Worm (Caenorhabditis elegans) whole organism, early embryonic: Measurements from ENCODE around the gene C31B8.7.
A peak's percentile ranks its signal among the peaks of the same experiment; 100 is the strongest.

Experiments
- B0310.2 ChIP-seq: sonication (generic microtip); optimal IDR thresholded peaks from 2 replicates; lab custom pipeline; 2016; ENCODE audit warnings: mild to moderate bottlenecking, missing genetic modification characterization, missing compliant biosample characterization
- F13C5.2 ChIP-seq: sonication (generic microtip); optimal IDR thresholded peaks from 2 replicates; lab custom pipeline; 2017; ENCODE audit warnings: mild to moderate bottlenecking, missing genetic modification characterization, inconsistent platforms, missing compliant biosample characterization
- aly-1 ChIP-seq: sonication (generic microtip); optimal IDR thresholded peaks from 2 replicates; lab custom pipeline; 2016; ENCODE audit warnings: missing genetic modification characterization, missing compliant biosample characterization
- ama-1 ChIP-seq: fragments of 150-350 bp; optimal IDR thresholded peaks from 2 replicates; lab custom pipeline; 2014
- ceh-13 ChIP-seq: fragments of 200-800 bp; sonication (Bioruptor generic); optimal IDR thresholded peaks from 2 replicates; lab custom pipeline; 2018; ENCODE audit warnings: mild to moderate bottlenecking, missing genetic modification characterization, missing compliant biosample characterization
- ceh-36 ChIP-seq: sonication (generic microtip); optimal IDR thresholded peaks from 2 replicates; lab custom pipeline; 2016; ENCODE audit warnings: missing genetic modification characterization, inconsistent platforms, missing compliant biosample characterization
- ets-7 ChIP-seq: sonication (generic microtip); optimal IDR thresholded peaks from 2 replicates; lab custom pipeline; 2016; ENCODE audit warnings: missing genotype, missing genetic modification characterization, missing compliant biosample characterization
- flt-1 ChIP-seq: fragments of 200-800 bp; sonication (Bioruptor generic); IDR thresholded peaks from 2 replicates; pipeline ENCODE4 v1.3.6; 2022; ENCODE audit warnings: missing genetic modification characterization, missing compliant biosample characterization
- hmbx-1 ChIP-seq: sonication (generic microtip); optimal IDR thresholded peaks from 2 replicates; lab custom pipeline; 2016; ENCODE audit warnings: mild to moderate bottlenecking, missing genetic modification characterization, missing compliant biosample characterization
- hmg-4 ChIP-seq: fragments of 200-800 bp; sonication (Bioruptor generic); optimal IDR thresholded peaks from 2 replicates; lab custom pipeline; 2018; ENCODE audit warnings: mild to moderate bottlenecking, missing genetic modification characterization, missing compliant biosample characterization
- hnd-1 ChIP-seq: sonication (generic microtip); optimal IDR thresholded peaks from 2 replicates; lab custom pipeline; 2016; ENCODE audit warnings: missing genetic modification characterization, missing compliant biosample characterization
- pes-1 ChIP-seq: fragments of 200-800 bp; sonication (Bioruptor generic); IDR thresholded peaks from 2 replicates; pipeline ENCODE4 v1.3.6; 2022; ENCODE audit warnings: missing genetic modification reagents, missing genetic modification characterization, missing compliant biosample characterization
- scrt-1 ChIP-seq: fragments of 200-800 bp; sonication (Bioruptor generic); IDR thresholded peaks from 2 replicates; pipeline ENCODE4 v1.3.6; 2022; ENCODE audit warnings: missing genetic modification characterization, missing compliant biosample characterization
- sea-1 ChIP-seq: fragments of 200-800 bp; sonication (Bioruptor generic); conservative IDR thresholded peaks from 2 replicates; pipeline ENCODE4 v1.3.6; 2022; ENCODE audit warnings: missing genetic modification characterization, missing compliant biosample characterization
- tbx-11 ChIP-seq: fragments of 200-800 bp; sonication (Bioruptor generic); IDR thresholded peaks from 2 replicates; pipeline ENCODE4 v1.3.6; 2022; ENCODE audit warnings: missing genetic modification characterization, missing compliant biosample characterization
- tbx-37 ChIP-seq: fragments of 200-800 bp; sonication (Bioruptor generic); conservative IDR thresholded peaks from 2 replicates; pipeline ENCODE4 v1.3.6; 2022; ENCODE audit warnings: missing genetic modification reagents, missing genetic modification characterization, missing compliant biosample characterization
- tra-4 ChIP-seq: sonication (generic microtip); optimal IDR thresholded peaks from 2 replicates; lab custom pipeline; 2017; ENCODE audit warnings: missing genetic modification characterization, missing compliant biosample characterization

C31B8.7 gene

ce11 chrV:2881565-2881964 is 21.6 kb downstream of the C31B8.7 start:
- no peak for TF ChIP-seq hnd-1 (tag; lab: Kevin White, UChicago)
- no peak for TF ChIP-seq tra-4 (tag; lab: Kevin White, UChicago)
- TF ChIP-seq F13C5.2 (tag; lab: Kevin White, UChicago), result no peak
- no peak for TF ChIP-seq ceh-13 (GFP tag; lab: Kevin White, UChicago)
- TF ChIP-seq sea-1 (GFP tag; lab: Robert Waterston, UW), result no peak
- no peak for TF ChIP-seq B0310.2
- TF ChIP-seq ceh-36, result no peak
- no peak for TF ChIP-seq tbx-37 (GFP tag; lab: Robert Waterston, UW)
- no peak for TF ChIP-seq ama-1 (lab: Kevin White, UChicago)
- TF ChIP-seq ets-7, result no peak
- no peak for TF ChIP-seq flt-1
- TF ChIP-seq hmg-4 (GFP tag; lab: Kevin White, UChicago), result no peak
- no peak for TF ChIP-seq hmbx-1 (tag; lab: Kevin White, UChicago)
- TF ChIP-seq aly-1 (tag; lab: Kevin White, UChicago), result no peak
- no peak for TF ChIP-seq scrt-1 (GFP tag; lab: Robert Waterston, UW)
- TF ChIP-seq pes-1 (GFP tag; lab: Robert Waterston, UW), result no peak
- TF ChIP-seq tbx-11 (GFP tag; lab: Robert Waterston, UW), result no peak

ce11 chrV:2881016-2881415 is 22.1 kb downstream of the C31B8.7 start, which contains the start of gene ifc-1:
ifc-1 (plus strand) TSS chrV:2881393.
- no peak for TF ChIP-seq sea-1 (GFP tag; lab: Robert Waterston, UW)
- no peak for TF ChIP-seq ama-1 (lab: Kevin White, UChicago)
- no peak for TF ChIP-seq hmbx-1 (tag; lab: Kevin White, UChicago)
- no peak for TF ChIP-seq flt-1
- no peak for TF ChIP-seq aly-1 (tag; lab: Kevin White, UChicago)
- TF ChIP-seq pes-1 (GFP tag; lab: Robert Waterston, UW), result no peak

ce11 chrV:2880356-2880755 is 22.8 kb downstream of the C31B8.7 start:
- TF ChIP-seq hmg-4 (GFP tag; lab: Kevin White, UChicago) (no peak), hnd-1 (tag; lab: Kevin White, UChicago) (no peak), aly-1 (tag; lab: Kevin White, UChicago) (no peak), tra-4 (tag; lab: Kevin White, UChicago) (no peak), hmbx-1 (tag; lab: Kevin White, UChicago) (no peak), ama-1 (lab: Kevin White, UChicago) (no peak), flt-1 (no peak), scrt-1 (GFP tag; lab: Robert Waterston, UW) (no peak), ceh-36 (no peak), pes-1 (GFP tag; lab: Robert Waterston, UW) (no peak), ceh-13 (GFP tag; lab: Kevin White, UChicago) (no peak)

- TF ChIP-seq tra-4 (tag; lab: Kevin White, UChicago) (no peak), tbx-37 (GFP tag; lab: Robert Waterston, UW) (no peak), B0310.2 (no peak), flt-1 (no peak), hmbx-1 (tag; lab: Kevin White, UChicago) (no peak), ama-1 (lab: Kevin White, UChicago) (no peak), aly-1 (tag; lab: Kevin White, UChicago) (no peak), pes-1 (GFP tag; lab: Robert Waterston, UW) (no peak), ceh-13 (GFP tag; lab: Kevin White, UChicago) (no peak), sea-1 (GFP tag; lab: Robert Waterston, UW) (no peak), tbx-11 (GFP tag; lab: Robert Waterston, UW) (no peak), ceh-36 (no peak), hnd-1 (tag; lab: Kevin White, UChicago) (no peak), hmg-4 (GFP tag; lab: Kevin White, UChicago) (no peak), ets-7 (no peak), scrt-1 (GFP tag; lab: Robert Waterston, UW) (no peak)
Measured at ce11 chrV:2879801-2880200, 23.3 kb downstream of the C31B8.7 start, which contains the start of gene str-39. str-39 (minus strand) TSS chrV:2879901.

ce11 chrV:2877509-2877908 is 25.6 kb downstream of the C31B8.7 start, which contains the start of gene F37B4.10:
F37B4.10 (minus strand) TSS chrV:2877609.
- TF ChIP-seq F13C5.2 (tag; lab: Kevin White, UChicago), result no peak
- TF ChIP-seq tra-4 (tag; lab: Kevin White, UChicago), result no peak
- no peak for TF ChIP-seq ceh-36
- no peak for TF ChIP-seq aly-1 (tag; lab: Kevin White, UChicago)
- no peak for TF ChIP-seq ets-7
- TF ChIP-seq tbx-11 (GFP tag; lab: Robert Waterston, UW), result no peak
- TF ChIP-seq B0310.2, result no peak
- TF ChIP-seq scrt-1 (GFP tag; lab: Robert Waterston, UW), result no peak
- no peak for TF ChIP-seq hmg-4 (GFP tag; lab: Kevin White, UChicago)
- TF ChIP-seq sea-1 (GFP tag; lab: Robert Waterston, UW), result no peak
- no peak for TF ChIP-seq hmbx-1 (tag; lab: Kevin White, UChicago)

- TF ChIP-seq tbx-37 (GFP tag; lab: Robert Waterston, UW), result no peak
- TF ChIP-seq scrt-1 (GFP tag; lab: Robert Waterston, UW), result no peak
- TF ChIP-seq tbx-11 (GFP tag; lab: Robert Waterston, UW), result no peak
- TF ChIP-seq ets-7, result no peak
- TF ChIP-seq B0310.2, result no peak
- TF ChIP-seq ceh-13 (GFP tag; lab: Kevin White, UChicago), result no peak
- TF ChIP-seq ama-1 (lab: Kevin White, UChicago), result no peak
- no peak for TF ChIP-seq tra-4 (tag; lab: Kevin White, UChicago)
- TF ChIP-seq aly-1 (tag; lab: Kevin White, UChicago), result no peak
- no peak for TF ChIP-seq hmbx-1 (tag; lab: Kevin White, UChicago)
- TF ChIP-seq hnd-1 (tag; lab: Kevin White, UChicago), result no peak
- no peak for TF ChIP-seq flt-1
- TF ChIP-seq ceh-36, result no peak
- no peak for TF ChIP-seq sea-1 (GFP tag; lab: Robert Waterston, UW)
Measured at ce11 chrV:2876188-2876831, 26.8 kb downstream of the C31B8.7 start.

ce11 chrV:2875422-2875821 is 27.7 kb downstream of the C31B8.7 start, which contains the start of gene folt-2:
folt-2 (minus strand) TSS chrV:2875600.
- TF ChIP-seq scrt-1 (GFP tag; lab: Robert Waterston, UW) (no peak), tbx-11 (GFP tag; lab: Robert Waterston, UW) (0 out of 2 replicates have a peak, but pooled peaks have one; percentile 16)
